Fruit fly (Drosophila melanogaster) whole organism, pupa: ENCODE results near the gene mRpL10.

ENCODE experiments used
- CG13204 ChIP-seq: fragments of 200-800 bp; sonication (Bioruptor generic); optimal IDR thresholded peaks from 2 replicates; lab custom pipeline; 2018; ENCODE audit warnings: missing biosample characterization, mild to moderate bottlenecking, missing genetic modification characterization, moderate library complexity
- CG32121 ChIP-seq: fragments of 200-800 bp; sonication (Bioruptor generic); IDR thresholded peaks from 2 replicates; pipeline ENCODE4 v1.3.6; 2022; ENCODE audit warnings: missing biosample characterization, missing genetic modification characterization
- CG34367 ChIP-seq: fragments of 200-800 bp; sonication (Bioruptor generic); optimal IDR thresholded peaks from 2 replicates; lab custom pipeline; 2018; ENCODE audit warnings: missing biosample characterization, mild to moderate bottlenecking, missing genetic modification characterization
- CG8301 ChIP-seq: fragments of 200-800 bp; sonication (Bioruptor generic); optimal IDR thresholded peaks from 2 replicates; lab custom pipeline; 2018; ENCODE audit warnings: missing biosample characterization, mild to moderate bottlenecking, missing genetic modification characterization
- EcR ChIP-seq: fragments of 200-800 bp; sonication (Bioruptor generic); optimal IDR thresholded peaks from 3 replicates; lab custom pipeline; 2019; ENCODE audit warnings: missing biosample characterization, missing genetic modification characterization, mild to moderate bottlenecking, moderate library complexity, missing genetic modification reagents
- Ets98B ChIP-seq: fragments of 200-800 bp; sonication (Bioruptor generic); IDR thresholded peaks from 2 replicates; pipeline ENCODE4 v1.3.6; 2022; ENCODE audit warnings: missing biosample characterization, missing genetic modification characterization
- Pif1B ChIP-seq: fragments of 200-800 bp; sonication (Bioruptor generic); optimal IDR thresholded peaks from 3 replicates; lab custom pipeline; 2016; ENCODE audit warnings: missing biosample characterization, missing genetic modification characterization
- Snoo ChIP-seq: fragments of 200-800 bp; sonication (Bioruptor generic); optimal IDR thresholded peaks from 3 replicates; lab custom pipeline; 2017; ENCODE audit warnings: missing biosample characterization, mild to moderate bottlenecking, missing genetic modification characterization, inconsistent platforms

DNA sequence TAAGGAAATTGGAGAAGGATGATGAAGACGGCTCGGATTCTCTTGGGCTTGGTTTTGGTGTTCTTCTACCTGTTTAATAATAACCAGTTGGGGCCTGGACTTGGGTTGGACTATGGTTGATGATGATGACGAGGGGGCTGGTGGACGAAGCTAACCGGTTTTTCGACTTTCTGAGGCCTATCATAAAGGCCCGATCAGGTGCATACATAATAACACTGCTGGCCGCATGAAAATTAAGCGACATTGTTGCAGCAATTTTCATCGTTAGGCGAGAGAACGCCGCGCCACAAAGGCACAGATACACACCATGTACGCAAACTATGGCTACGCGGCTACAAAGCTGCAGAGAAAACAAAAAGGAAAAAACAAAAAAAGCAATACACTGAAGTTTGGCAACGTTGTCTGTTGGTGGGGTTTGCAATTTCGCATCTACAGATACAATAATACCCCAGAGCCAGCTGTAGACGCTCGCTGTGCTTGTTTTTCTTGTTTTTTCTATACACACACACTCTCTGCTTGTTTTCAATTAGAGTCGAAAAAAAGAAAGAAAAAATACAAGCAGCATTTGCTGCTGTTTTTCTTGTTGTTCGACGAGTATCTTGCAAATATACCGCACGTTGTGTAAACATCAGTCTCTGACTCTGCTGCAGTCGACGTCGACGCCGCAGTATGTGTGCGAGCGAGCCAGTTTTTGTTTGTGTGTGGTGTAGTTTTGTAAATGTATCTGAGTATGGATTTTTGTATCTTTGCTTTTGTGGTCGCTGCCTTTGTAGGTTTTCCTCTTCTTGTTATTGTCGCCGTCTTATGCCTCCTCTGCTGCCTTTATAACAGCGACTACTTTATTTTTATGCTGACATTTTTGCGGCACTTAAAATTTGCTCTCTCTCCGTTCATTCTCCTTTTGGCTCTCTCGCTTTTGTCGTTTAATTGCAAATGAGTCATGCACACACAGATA lies 37.2 kb upstream of the mRpL10 start:
- peak; percentile 97 for TF ChIP-seq CG13204
- peak; percentile 97 for TF ChIP-seq CG8301 (tag; lab: Kevin White, UChicago)
- peak; percentile 97 for TF ChIP-seq Pif1B (GFP tag; lab: Kevin White, UChicago)
- no peak for TF ChIP-seq CG32121 (GFP tag; lab: Robert Waterston, UW)
- no peak for TF ChIP-seq Ets98B (GFP tag; lab: Robert Waterston, UW)
- TF ChIP-seq CG34367 (tag; lab: Kevin White, UChicago): peak; percentile 95
- TF ChIP-seq EcR (GFP tag; lab: Kevin White, UChicago): peak; percentile 82
- peak; percentile 72 for TF ChIP-seq Snoo
